Worm (Caenorhabditis elegans) whole organism, early embryonic: ENCODE data around the gene ZK470.14.

Experiments used
- ama-1 ChIP-seq: fragments of 150-350 bp; optimal IDR thresholded peaks from 2 replicates; lab custom pipeline; 2014
- hmbx-1 ChIP-seq: sonication (generic microtip); optimal IDR thresholded peaks from 2 replicates; lab custom pipeline; 2016; ENCODE audit warnings: mild to moderate bottlenecking, missing genetic modification characterization, missing compliant biosample characterization
- hnd-1 ChIP-seq: sonication (generic microtip); optimal IDR thresholded peaks from 2 replicates; lab custom pipeline; 2016; ENCODE audit warnings: missing genetic modification characterization, missing compliant biosample characterization
- pes-1 ChIP-seq: fragments of 200-800 bp; sonication (Bioruptor generic); IDR thresholded peaks from 2 replicates; pipeline ENCODE4 v1.3.6; 2022; ENCODE audit warnings: missing genetic modification reagents, missing genetic modification characterization, missing compliant biosample characterization
- scrt-1 ChIP-seq: fragments of 200-800 bp; sonication (Bioruptor generic); IDR thresholded peaks from 2 replicates; pipeline ENCODE4 v1.3.6; 2022; ENCODE audit warnings: missing genetic modification characterization, missing compliant biosample characterization
- tbx-37 ChIP-seq: fragments of 200-800 bp; sonication (Bioruptor generic); conservative IDR thresholded peaks from 2 replicates; pipeline ENCODE4 v1.3.6; 2022; ENCODE audit warnings: missing genetic modification reagents, missing genetic modification characterization, missing compliant biosample characterization

- TF ChIP-seq ama-1 (lab: Kevin White, UChicago): no peak
- no peak for TF ChIP-seq scrt-1 (GFP tag; lab: Robert Waterston, UW)
- TF ChIP-seq hmbx-1 (tag; lab: Kevin White, UChicago): no peak
- no peak for TF ChIP-seq pes-1 (GFP tag; lab: Robert Waterston, UW)
- no peak for TF ChIP-seq hnd-1 (tag; lab: Kevin White, UChicago)
- TF ChIP-seq tbx-37 (GFP tag; lab: Robert Waterston, UW): no peak
Observed at ce11 chrX:4131354-4131753, 35.9 kb upstream of the ZK470.14 start.
